Worm (Caenorhabditis elegans) whole organism, late embryonic: ENCODE measurements around the gene H20E11.2.
A peak's percentile ranks its signal among the peaks of the same experiment; 100 is the strongest.

ENCODE experiments used
- F13H6.1 ChIP-seq: sonication (generic microtip); optimal IDR thresholded peaks from 2 replicates; lab custom pipeline; 2016; ENCODE audit warnings: missing genetic modification characterization, missing compliant biosample characterization
- K02D7.2 ChIP-seq: sonication (generic microtip); optimal IDR thresholded peaks from 2 replicates; lab custom pipeline; 2017; ENCODE audit warnings: mild to moderate bottlenecking, missing genetic modification characterization, missing compliant biosample characterization
- T23F11.4 ChIP-seq: fragments of 200-800 bp; sonication (Bioruptor generic); optimal IDR thresholded peaks from 2 replicates; lab custom pipeline; 2018; ENCODE audit warnings: mild to moderate bottlenecking, missing genetic modification characterization, missing compliant biosample characterization
- Y22D7AL.16 ChIP-seq: sonication (generic microtip); optimal IDR thresholded peaks from 2 replicates; lab custom pipeline; 2016; ENCODE audit warnings: missing genetic modification characterization, missing compliant biosample characterization
- ahr-1 ChIP-seq: sonication (generic microtip); optimal IDR thresholded peaks from 2 replicates; lab custom pipeline; 2016; ENCODE audit warnings: missing genetic modification characterization, missing compliant biosample characterization
- ceh-18 ChIP-seq: sonication (generic microtip); optimal IDR thresholded peaks from 2 replicates; lab custom pipeline; 2016; ENCODE audit warnings: missing genetic modification characterization, missing compliant biosample characterization
- ceh-19 ChIP-seq: fragments of 200-800 bp; sonication (Bioruptor generic); optimal IDR thresholded peaks from 2 replicates; lab custom pipeline; 2018; ENCODE audit warnings: mild to moderate bottlenecking, missing genetic modification characterization, missing compliant biosample characterization
- ceh-24 ChIP-seq: sonication (generic microtip); optimal IDR thresholded peaks from 2 replicates; lab custom pipeline; 2016; ENCODE audit warnings: mild to moderate bottlenecking, missing genetic modification characterization, missing compliant biosample characterization
- ceh-31 ChIP-seq: sonication (generic microtip); optimal IDR thresholded peaks from 2 replicates; lab custom pipeline; 2016; ENCODE audit warnings: missing genetic modification characterization, missing compliant biosample characterization
- ceh-6 ChIP-seq: fragments of 200-800 bp; sonication (Bioruptor generic); optimal IDR thresholded peaks from 2 replicates; lab custom pipeline; 2018; ENCODE audit warnings: mild to moderate bottlenecking, missing genetic modification characterization, missing compliant biosample characterization
- ceh-9 ChIP-seq: sonication (generic microtip); optimal IDR thresholded peaks from 2 replicates; lab custom pipeline; 2016; ENCODE audit warnings: mild to moderate bottlenecking, missing genetic modification characterization, inconsistent platforms, missing compliant biosample characterization
- che-1 ChIP-seq: sonication (generic microtip); optimal IDR thresholded peaks from 2 replicates; lab custom pipeline; 2016; ENCODE audit warnings: mild to moderate bottlenecking, missing genetic modification characterization, missing compliant biosample characterization
- dmd-4 ChIP-seq: sonication (generic microtip); optimal IDR thresholded peaks from 2 replicates; lab custom pipeline; 2016; ENCODE audit warnings: borderline replicate concordance, missing genetic modification characterization, missing compliant biosample characterization
- dve-1 ChIP-seq: sonication (generic microtip); optimal IDR thresholded peaks from 2 replicates; lab custom pipeline; 2017; ENCODE audit warnings: antibody characterized with exemption, mild to moderate bottlenecking, missing genetic modification characterization, missing compliant biosample characterization
- elt-2 ChIP-seq: sonication (generic microtip); optimal IDR thresholded peaks from 2 replicates; lab custom pipeline; 2016; ENCODE audit warnings: missing genetic modification reagents, missing genetic modification characterization, missing compliant biosample characterization
- elt-4 ChIP-seq: sonication (generic microtip); optimal IDR thresholded peaks from 2 replicates; lab custom pipeline; 2016; ENCODE audit warnings: missing genetic modification characterization, missing compliant biosample characterization
- ets-4 ChIP-seq: sonication (generic microtip); optimal IDR thresholded peaks from 2 replicates; lab custom pipeline; 2016; ENCODE audit warnings: missing genetic modification characterization, missing compliant biosample characterization
- eyg-1 ChIP-seq: sonication (generic microtip); optimal IDR thresholded peaks from 2 replicates; lab custom pipeline; 2016; ENCODE audit warnings: missing genotype, missing genetic modification characterization, missing compliant biosample characterization
- fax-1 ChIP-seq: sonication (generic microtip); optimal IDR thresholded peaks from 2 replicates; lab custom pipeline; 2016; ENCODE audit warnings: missing genotype, missing genetic modification characterization, missing compliant biosample characterization
- fkh-6 ChIP-seq: sonication (generic microtip); optimal IDR thresholded peaks from 2 replicates; lab custom pipeline; 2016; ENCODE audit warnings: missing genetic modification characterization, missing compliant biosample characterization
- gmeb-2 ChIP-seq: sonication (generic microtip); optimal IDR thresholded peaks from 2 replicates; lab custom pipeline; 2016; ENCODE audit warnings: missing genetic modification characterization, inconsistent platforms, missing compliant biosample characterization
- hlh-13 ChIP-seq: fragments of 200-800 bp; sonication (Bioruptor generic); optimal IDR thresholded peaks from 2 replicates; lab custom pipeline; 2018; ENCODE audit warnings: mild to moderate bottlenecking, missing genetic modification characterization, missing compliant biosample characterization
- hlh-15 ChIP-seq: sonication (generic microtip); optimal IDR thresholded peaks from 2 replicates; lab custom pipeline; 2016; ENCODE audit warnings: missing genetic modification characterization, missing compliant biosample characterization
- hlh-30 ChIP-seq: sonication (generic microtip); optimal IDR thresholded peaks from 2 replicates; lab custom pipeline; 2017; ENCODE audit warnings: antibody characterized with exemption, missing genetic modification characterization, missing compliant biosample characterization; ENCODE audit not compliant: insufficient read depth
- hlh-6 ChIP-seq: sonication (generic microtip); optimal IDR thresholded peaks from 2 replicates; lab custom pipeline; 2016; ENCODE audit warnings: missing genotype, missing genetic modification characterization, missing compliant biosample characterization
- hlh-8 ChIP-seq: sonication (generic microtip); optimal IDR thresholded peaks from 2 replicates; lab custom pipeline; 2016; ENCODE audit warnings: missing genotype, missing genetic modification characterization, missing compliant biosample characterization
- lin-11 ChIP-seq: fragments of 200-800 bp; sonication (Bioruptor generic); optimal IDR thresholded peaks from 2 replicates; lab custom pipeline; 2018; ENCODE audit warnings: mild to moderate bottlenecking, missing genetic modification characterization, missing compliant biosample characterization
- madf-2 ChIP-seq: sonication (generic microtip); optimal IDR thresholded peaks from 2 replicates; lab custom pipeline; 2017; ENCODE audit warnings: missing genetic modification characterization, missing compliant biosample characterization
- nfya-1 ChIP-seq: sonication (generic microtip); optimal IDR thresholded peaks from 2 replicates; lab custom pipeline; 2017; ENCODE audit warnings: missing genetic modification characterization, mild to moderate bottlenecking, missing compliant biosample characterization, antibody characterized with exemption, moderate library complexity
- nhr-11 ChIP-seq: fragments of 150-350 bp; optimal IDR thresholded peaks from 2 replicates; lab custom pipeline; 2014; ENCODE audit warnings: missing biosample characterization, missing genetic modification characterization
- npax-4 ChIP-seq: sonication (generic microtip); optimal IDR thresholded peaks from 2 replicates; lab custom pipeline; 2016; ENCODE audit warnings: missing genetic modification characterization, missing compliant biosample characterization
- odd-2 ChIP-seq: sonication (generic microtip); optimal IDR thresholded peaks from 2 replicates; lab custom pipeline; 2017; ENCODE audit warnings: antibody characterized with exemption, mild to moderate bottlenecking, missing genetic modification characterization, missing compliant biosample characterization
- pag-3 ChIP-seq: sonication (generic microtip); optimal IDR thresholded peaks from 2 replicates; lab custom pipeline; 2016; ENCODE audit warnings: missing compliant biosample characterization, missing genetic modification characterization, borderline replicate concordance
- pat-9 ChIP-seq: fragments of 200-800 bp; sonication (Bioruptor generic); optimal IDR thresholded peaks from 2 replicates; lab custom pipeline; 2018; ENCODE audit warnings: mild to moderate bottlenecking, missing genetic modification characterization, moderate library complexity, missing compliant biosample characterization
- pha-2 ChIP-seq: sonication (generic microtip); optimal IDR thresholded peaks from 2 replicates; lab custom pipeline; 2017; ENCODE audit warnings: mild to moderate bottlenecking, missing genetic modification characterization, missing compliant biosample characterization
- pha-4 ChIP-seq: fragments of 150-350 bp; optimal IDR thresholded peaks from 2 replicates; lab custom pipeline; 2018; ENCODE audit warnings: missing biosample characterization, missing genetic modification reagents, missing genetic modification characterization
- pros-1 ChIP-seq: fragments of 150-350 bp; optimal IDR thresholded peaks from 2 replicates; lab custom pipeline; 2014; ENCODE audit warnings: missing biosample characterization, missing genetic modification reagents, missing genetic modification characterization
- ref-2 ChIP-seq: sonication (generic microtip); optimal IDR thresholded peaks from 2 replicates; lab custom pipeline; 2016; ENCODE audit warnings: missing genetic modification characterization, missing compliant biosample characterization
- sdc-2 ChIP-seq: sonication (generic microtip); optimal IDR thresholded peaks from 2 replicates; lab custom pipeline; 2016; ENCODE audit warnings: missing genotype, missing genetic modification characterization, missing compliant biosample characterization
- sox-2 ChIP-seq: fragments of 200-800 bp; sonication (Bioruptor generic); IDR thresholded peaks from 2 replicates; pipeline ENCODE4 v1.3.6; 2022; ENCODE audit warnings: missing genetic modification reagents, missing genetic modification characterization, missing compliant biosample characterization
- syd-9 ChIP-seq: sonication (generic microtip); optimal IDR thresholded peaks from 2 replicates; lab custom pipeline; 2016; ENCODE audit warnings: mild to moderate bottlenecking, missing genetic modification characterization, moderate library complexity, missing compliant biosample characterization
- tbx-2 ChIP-seq: sonication (generic microtip); optimal IDR thresholded peaks from 2 replicates; lab custom pipeline; 2016; ENCODE audit warnings: missing genetic modification characterization, missing compliant biosample characterization
- tbx-7 ChIP-seq: sonication (generic microtip); optimal IDR thresholded peaks from 2 replicates; lab custom pipeline; 2016; ENCODE audit warnings: missing genotype, missing genetic modification characterization, missing compliant biosample characterization
- ttx-3 ChIP-seq: sonication (generic microtip); optimal IDR thresholded peaks from 2 replicates; lab custom pipeline; 2016; ENCODE audit warnings: missing genetic modification reagents, missing genetic modification characterization, missing compliant biosample characterization
- unc-42 ChIP-seq: sonication (generic microtip); optimal IDR thresholded peaks from 2 replicates; lab custom pipeline; 2016; ENCODE audit warnings: missing genotype, missing genetic modification characterization, missing compliant biosample characterization
- unc-55 ChIP-seq: sonication (generic microtip); optimal IDR thresholded peaks from 2 replicates; lab custom pipeline; 2017; ENCODE audit warnings: missing biosample characterization, missing genetic modification reagents, missing genetic modification characterization
- zip-5 ChIP-seq: sonication (generic microtip); optimal IDR thresholded peaks from 2 replicates; lab custom pipeline; 2016; ENCODE audit warnings: missing genetic modification characterization, missing compliant biosample characterization

H20E11.2 gene

DNA sequence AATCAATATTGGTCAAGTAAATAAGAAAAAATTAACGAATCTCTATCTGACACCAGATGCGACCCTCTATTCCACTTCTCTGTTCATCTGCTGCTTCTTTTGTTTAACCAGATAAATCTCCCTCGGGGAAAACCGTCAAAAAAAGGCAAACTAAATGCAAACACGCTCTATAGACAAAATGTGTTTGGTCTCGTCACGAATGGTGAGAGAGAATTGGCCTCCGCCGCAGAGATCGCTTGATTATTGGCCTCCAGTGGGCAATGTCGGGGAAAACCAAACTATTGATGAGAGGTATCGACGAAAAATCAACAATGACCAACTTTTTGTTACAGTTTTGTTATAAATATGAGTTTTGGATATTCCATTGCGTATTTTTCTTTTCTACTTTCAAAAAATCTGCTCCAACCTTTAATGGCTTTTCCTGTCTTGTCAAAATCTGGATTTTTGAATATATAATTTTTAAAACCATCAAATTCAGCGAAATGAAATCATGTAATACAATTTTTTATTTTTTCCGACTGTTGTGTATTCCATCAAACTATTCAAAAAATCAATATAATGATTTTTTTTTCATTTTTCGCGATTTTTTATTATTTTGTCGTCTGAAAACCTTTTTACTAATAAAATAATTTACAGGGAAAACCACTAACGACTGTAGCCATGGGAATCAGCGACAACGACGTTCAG is 37.0 kb upstream of the H20E11.2 start, which contains the start of the genes C17H12.2 and vha-8 (continued):
- peak; percentile 67 for TF ChIP-seq unc-55 (GFP tag; lab: Kevin White, UChicago)
- TF ChIP-seq ceh-9 (tag; lab: Kevin White, UChicago): no peak
- TF ChIP-seq npax-4 (tag; lab: Kevin White, UChicago): no peak
- no peak for TF ChIP-seq ceh-6
- no peak for TF ChIP-seq fkh-6 (tag; lab: Kevin White, UChicago)
- no peak for TF ChIP-seq pros-1 (tag; lab: Kevin White, UChicago)
- no peak for TF ChIP-seq lin-11 (tag; lab: Kevin White, UChicago)
- no peak for TF ChIP-seq ceh-24
- TF ChIP-seq eyg-1 (tag; lab: Kevin White, UChicago): no peak
- TF ChIP-seq pag-3 (tag; lab: Kevin White, UChicago): no peak
- TF ChIP-seq pat-9 (tag; lab: Kevin White, UChicago): no peak
- TF ChIP-seq elt-2 (tag; lab: Kevin White, UChicago): peak; percentile 25
- TF ChIP-seq pha-4 (tag; lab: Kevin White, UChicago): no peak
- peak; percentile 25 for TF ChIP-seq T23F11.4 (GFP tag; lab: Kevin White, UChicago)
- TF ChIP-seq ref-2 (tag; lab: Kevin White, UChicago): peak; percentile 44
- no peak for TF ChIP-seq ahr-1 (tag; lab: Kevin White, UChicago)
- peak; percentile 85 for TF ChIP-seq ceh-31
- TF ChIP-seq nhr-11: no peak
- no peak for TF ChIP-seq hlh-15 (tag; lab: Kevin White, UChicago)
- TF ChIP-seq che-1 (tag; lab: Kevin White, UChicago): peak; percentile 8
- TF ChIP-seq madf-2: peak; percentile 30
- no peak for TF ChIP-seq tbx-7 (tag; lab: Kevin White, UChicago)
- peak; percentile 17 for TF ChIP-seq ets-4
- no peak for TF ChIP-seq K02D7.2 (tag; lab: Kevin White, UChicago)
- TF ChIP-seq dmd-4 (tag; lab: Kevin White, UChicago): no peak
- no peak for TF ChIP-seq hlh-8 (tag; lab: Kevin White, UChicago)
- peak; percentile 96 for TF ChIP-seq nfya-1 (tag; lab: Kevin White, UChicago)
- TF ChIP-seq unc-42: peak; percentile 77
- TF ChIP-seq hlh-6 (tag; lab: Kevin White, UChicago): no peak
- peak; percentile 75 for TF ChIP-seq dve-1 (tag; lab: Kevin White, UChicago)
- TF ChIP-seq gmeb-2 (tag; lab: Kevin White, UChicago): no peak
- no peak for TF ChIP-seq odd-2
- peak; percentile 86 for TF ChIP-seq ceh-18 (tag; lab: Kevin White, UChicago)
- no peak for TF ChIP-seq hlh-13 (GFP tag; lab: Kevin White, UChicago)
- TF ChIP-seq fax-1: no peak
- TF ChIP-seq syd-9 (tag; lab: Kevin White, UChicago): no peak
- TF ChIP-seq elt-4 (tag; lab: Kevin White, UChicago): no peak
- TF ChIP-seq hlh-30 (tag; lab: Kevin White, UChicago): peak; percentile 59
- TF ChIP-seq ttx-3 (tag; lab: Kevin White, UChicago): no peak
- no peak for TF ChIP-seq pha-2 (tag; lab: Kevin White, UChicago)
- TF ChIP-seq zip-5: no peak
- no peak for TF ChIP-seq F13H6.1 (tag; lab: Kevin White, UChicago)
- TF ChIP-seq sdc-2 (tag; lab: Kevin White, UChicago): no peak
- no peak for TF ChIP-seq ceh-19
- TF ChIP-seq tbx-2 (tag; lab: Kevin White, UChicago): peak; percentile 87
- no peak for TF ChIP-seq Y22D7AL.16 (tag; lab: Kevin White, UChicago)
- no peak for TF ChIP-seq sox-2 (GFP tag; lab: Robert Waterston, UW)
